Fruit fly (Drosophila melanogaster) whole organism, embryonic: ENCODE results near the gene ND-B18.

Experiments
- Atf6 ChIP-seq: fragments of 200-800 bp; sonication (Bioruptor generic); IDR thresholded peaks from 2 replicates; pipeline ENCODE4 v1.3.6; 2022; ENCODE audit warnings: missing biosample characterization, missing genetic modification characterization
- C15 ChIP-seq: fragments of 200-800 bp; sonication (Bioruptor generic); IDR thresholded peaks from 3 replicates; pipeline ENCODE4 v1.3.6; 2022; ENCODE audit warnings: missing biosample characterization, missing genetic modification characterization
- CG10147 ChIP-seq: fragments of 200-800 bp; sonication (Bioruptor generic); optimal IDR thresholded peaks from 2 replicates; lab custom pipeline; 2019; ENCODE audit warnings: missing biosample characterization, mild to moderate bottlenecking, missing genetic modification characterization, moderate library complexity
- CG11696 ChIP-seq: fragments of 200-800 bp; sonication (Bioruptor generic); IDR thresholded peaks from 2 replicates; pipeline ENCODE4 v1.3.6; 2022; ENCODE audit warnings: missing biosample characterization, missing genetic modification characterization
- CG14014 ChIP-seq: fragments of 200-800 bp; sonication (Bioruptor generic); IDR thresholded peaks from 2 replicates; pipeline ENCODE4 v1.3.6; 2022; ENCODE audit warnings: missing biosample characterization, missing genetic modification characterization
- CG15696 ChIP-seq: fragments of 200-800 bp; sonication (Bioruptor generic); optimal IDR thresholded peaks from 2 replicates; lab custom pipeline; 2019; ENCODE audit warnings: missing biosample characterization, mild to moderate bottlenecking, missing genetic modification characterization, moderate library complexity
- CG17186 ChIP-seq: fragments of 200-800 bp; sonication (Bioruptor generic); optimal IDR thresholded peaks from 3 replicates; lab custom pipeline; 2017; ENCODE audit warnings: missing biosample characterization, missing genetic modification reagents, missing genetic modification characterization
- CG18619 ChIP-seq: fragments of 200-800 bp; sonication (Bioruptor generic); optimal IDR thresholded peaks from 3 replicates; lab custom pipeline; 2017; ENCODE audit warnings: missing biosample characterization, mild to moderate bottlenecking, missing genetic modification characterization
- CG2202 ChIP-seq: fragments of 200-800 bp; sonication (Bioruptor generic); optimal IDR thresholded peaks from 2 replicates; lab custom pipeline; 2018; ENCODE audit warnings: missing biosample characterization, mild to moderate bottlenecking, missing genetic modification characterization
- CG2875 ChIP-seq: fragments of 200-800 bp; sonication (Bioruptor generic); optimal IDR thresholded peaks from 2 replicates; lab custom pipeline; 2017; ENCODE audit warnings: missing biosample characterization, mild to moderate bottlenecking, missing genetic modification characterization, missing genetic modification reagents
- CG3281 ChIP-seq: fragments of 200-800 bp; sonication (Bioruptor generic); optimal IDR thresholded peaks from 3 replicates; lab custom pipeline; 2017; ENCODE audit warnings: missing biosample characterization, mild to moderate bottlenecking, missing genetic modification characterization
- CG42726 ChIP-seq: fragments of 200-800 bp; sonication (Bioruptor generic); IDR thresholded peaks from 2 replicates; pipeline ENCODE4 v1.3.6; 2022; ENCODE audit warnings: missing biosample characterization, missing genetic modification characterization; ENCODE audit not compliant: partially characterized antibody
- CG4360 ChIP-seq: fragments of 200-800 bp; sonication (Bioruptor generic); IDR thresholded peaks from 2 replicates; pipeline ENCODE4 v1.3.6; 2022; ENCODE audit warnings: missing biosample characterization, missing genetic modification characterization
- CG4424 ChIP-seq: fragments of 200-800 bp; sonication (Bioruptor generic); optimal IDR thresholded peaks from 3 replicates; lab custom pipeline; 2016; ENCODE audit warnings: missing biosample characterization, missing genetic modification characterization
- CG6683 ChIP-seq: fragments of 200-800 bp; sonication (Bioruptor generic); optimal IDR thresholded peaks from 2 replicates; lab custom pipeline; 2017; ENCODE audit warnings: missing biosample characterization, mild to moderate bottlenecking, missing genetic modification characterization, missing genetic modification reagents
- CG7987 ChIP-seq: fragments of 200-800 bp; sonication (Bioruptor generic); optimal IDR thresholded peaks from 2 replicates; lab custom pipeline; 2018; ENCODE audit warnings: missing biosample characterization, mild to moderate bottlenecking, missing genetic modification characterization, moderate library complexity
- CG8089 ChIP-seq: fragments of 200-800 bp; sonication (Bioruptor generic); optimal IDR thresholded peaks from 3 replicates; lab custom pipeline; 2016; ENCODE audit warnings: missing biosample characterization, missing genetic modification characterization
- CG9215 ChIP-seq: fragments of 200-800 bp; sonication (Bioruptor generic); IDR thresholded peaks from 2 replicates; pipeline ENCODE4 v1.3.6; 2022; ENCODE audit warnings: missing biosample characterization, missing genetic modification characterization
- CTCF ChIP-seq: fragments of 200-800 bp; sonication (Bioruptor generic); optimal IDR thresholded peaks from 2 replicates; lab custom pipeline; 2017; ENCODE audit warnings: missing biosample characterization, mild to moderate bottlenecking, missing genetic modification characterization, moderate library complexity
- Dad ChIP-seq: fragments of 200-800 bp; sonication (Bioruptor generic); optimal IDR thresholded peaks from 3 replicates; lab custom pipeline; 2016; ENCODE audit warnings: missing biosample characterization, missing genetic modification characterization
- Dbx ChIP-seq: fragments of 200-800 bp; sonication (Bioruptor generic); IDR thresholded peaks from 3 replicates; pipeline ENCODE4 v1.3.6; 2022; ENCODE audit warnings: missing biosample characterization, missing genetic modification characterization
- Fer1 ChIP-seq: fragments of 200-800 bp; sonication (Bioruptor generic); optimal IDR thresholded peaks from 2 replicates; lab custom pipeline; 2017; ENCODE audit warnings: missing biosample characterization, mild to moderate bottlenecking, missing genetic modification characterization
- HLH3B ChIP-seq: fragments of 200-800 bp; sonication (Bioruptor generic); IDR thresholded peaks from 2 replicates; pipeline ENCODE4 v1.3.6; 2022; ENCODE audit warnings: missing biosample characterization, missing genetic modification characterization
- Hand ChIP-seq: fragments of 200-800 bp; sonication (Bioruptor generic); optimal IDR thresholded peaks from 2 replicates; lab custom pipeline; 2017; ENCODE audit warnings: mild to moderate bottlenecking, missing biosample characterization, missing genetic modification reagents, missing genetic modification characterization
- HmgD ChIP-seq: fragments of 200-800 bp; sonication (Bioruptor generic); optimal IDR thresholded peaks from 3 replicates; lab custom pipeline; 2016; ENCODE audit warnings: missing biosample characterization, missing genetic modification characterization
- HmgZ ChIP-seq: fragments of 200-800 bp; sonication (Bioruptor generic); optimal IDR thresholded peaks from 2 replicates; lab custom pipeline; 2018; ENCODE audit warnings: missing biosample characterization, mild to moderate bottlenecking, missing genetic modification characterization
- Hmr ChIP-seq: fragments of 200-800 bp; sonication (Bioruptor generic); optimal IDR thresholded peaks from 3 replicates; lab custom pipeline; 2017; ENCODE audit warnings: mild to moderate bottlenecking, missing biosample characterization, missing genetic modification reagents, missing genetic modification characterization
- Kr ChIP-seq: fragments of 200-800 bp; sonication (Bioruptor generic); optimal IDR thresholded peaks from 2 replicates; lab custom pipeline; 2017; ENCODE audit warnings: missing biosample characterization, mild to moderate bottlenecking, missing genetic modification characterization
- Meics ChIP-seq: fragments of 200-800 bp; sonication (Bioruptor generic); optimal IDR thresholded peaks from 2 replicates; lab custom pipeline; 2017; ENCODE audit warnings: missing biosample characterization, mild to moderate bottlenecking, missing genetic modification characterization
- NFAT ChIP-seq: fragments of 200-800 bp; sonication (Bioruptor generic); IDR thresholded peaks from 2 replicates; pipeline ENCODE4 v1.3.6; 2022; ENCODE audit warnings: missing biosample characterization, missing genetic modification characterization
- Poxn ChIP-seq: fragments of 200-800 bp; sonication (Bioruptor generic); IDR thresholded peaks from 2 replicates; pipeline ENCODE4 v1.3.6; 2022; ENCODE audit warnings: missing biosample characterization, missing genetic modification characterization
- YL-1 ChIP-seq: fragments of 200-800 bp; sonication (Bioruptor generic); optimal IDR thresholded peaks from 3 replicates; lab custom pipeline; 2017; ENCODE audit warnings: missing biosample characterization, mild to moderate bottlenecking, missing genetic modification characterization
- amos ChIP-seq: fragments of 200-800 bp; sonication (Bioruptor generic); IDR thresholded peaks from 2 replicates; pipeline ENCODE4 v1.3.6; 2022; ENCODE audit warnings: missing biosample characterization, missing genetic modification characterization; ENCODE audit not compliant: partially characterized antibody
- az2 ChIP-seq: fragments of 200-800 bp; sonication (Bioruptor generic); optimal IDR thresholded peaks from 3 replicates; lab custom pipeline; 2016; ENCODE audit warnings: missing biosample characterization, missing genetic modification characterization
- br ChIP-seq: fragments of >200 bp; optimal IDR thresholded peaks from 2 replicates; lab custom pipeline; 2017
- cas ChIP-seq: fragments of 200-800 bp; sonication (Bioruptor generic); IDR thresholded peaks from 2 replicates; pipeline ENCODE4 v1.3.6; 2022; ENCODE audit warnings: missing biosample characterization, missing genetic modification characterization
- cg ChIP-seq: fragments of 200-800 bp; sonication (Bioruptor generic); optimal IDR thresholded peaks from 3 replicates; lab custom pipeline; 2019; ENCODE audit warnings: missing biosample characterization, mild to moderate bottlenecking, missing genetic modification characterization, moderate library complexity
- crp ChIP-seq, 2 experiments: fragments of 200-800 bp; sonication (Bioruptor generic); optimal IDR thresholded peaks; 2 replicates in 1 of 2; 3 replicates in 1 of 2; lab custom pipeline; 2017; ENCODE audit warnings: missing biosample characterization in 2 of 2, missing genetic modification characterization in 2 of 2, mild to moderate bottlenecking in 1 of 2, moderate library complexity in 1 of 2
- cwo ChIP-seq: fragments of 200-800 bp; sonication (Bioruptor generic); optimal IDR thresholded peaks from 3 replicates; lab custom pipeline; 2017; ENCODE audit warnings: missing biosample characterization, missing genetic modification characterization, mild to moderate bottlenecking, moderate library complexity, missing genetic modification reagents
- dmrt11E ChIP-seq: fragments of 200-800 bp; sonication (Bioruptor generic); optimal IDR thresholded peaks from 3 replicates; lab custom pipeline; 2018; ENCODE audit warnings: missing biosample characterization, mild to moderate bottlenecking, missing genetic modification characterization, moderate library complexity
- emc ChIP-seq: fragments of 200-800 bp; sonication (Bioruptor generic); optimal IDR thresholded peaks from 2 replicates; lab custom pipeline; 2016; ENCODE audit warnings: missing biosample characterization, missing genetic modification characterization
- ems ChIP-seq: fragments of 200-800 bp; sonication (Bioruptor generic); optimal IDR thresholded peaks from 3 replicates; lab custom pipeline; 2016; ENCODE audit warnings: missing biosample characterization, missing genetic modification characterization
- gt ChIP-seq: fragments of 200-800 bp; sonication (Bioruptor generic); IDR thresholded peaks from 2 replicates; pipeline ENCODE4 v1.3.6; 2022; ENCODE audit warnings: missing biosample characterization, missing genetic modification characterization
- insv ChIP-seq, 2 experiments: fragments of 200-800 bp; sonication (Bioruptor generic); optimal IDR thresholded peaks; 3 replicates each; lab custom pipeline; 2016 to 2018; ENCODE audit warnings: missing biosample characterization in 2 of 2, missing genetic modification characterization in 2 of 2
- jing ChIP-seq: fragments of 200-800 bp; sonication (Bioruptor generic); optimal IDR thresholded peaks from 2 replicates; lab custom pipeline; 2018; ENCODE audit warnings: missing biosample characterization, mild to moderate bottlenecking, missing genetic modification characterization
- peb ChIP-seq: fragments of 200-800 bp; sonication (Bioruptor generic); IDR thresholded peaks from 2 replicates; pipeline ENCODE4 v1.3.6; 2022; ENCODE audit warnings: missing biosample characterization, missing genetic modification characterization
- sc ChIP-seq, 3 experiments: fragments of >200 bp in 2 of 3; fragments of 200-800 bp in 1 of 3; sonication (Bioruptor generic) in 1 of 3; optimal IDR thresholded peaks; 2 replicates in 2 of 3; 3 replicates in 1 of 3; lab custom pipeline; 2017; ENCODE audit warnings: mild to moderate bottlenecking in 1 of 3, missing biosample characterization in 1 of 3, missing genetic modification characterization in 1 of 3, missing genetic modification reagents in 1 of 3
- schlank ChIP-seq: fragments of 200-800 bp; sonication (Bioruptor generic); optimal IDR thresholded peaks from 2 replicates; lab custom pipeline; 2018; ENCODE audit warnings: missing biosample characterization, mild to moderate bottlenecking, missing genetic modification characterization
- sim ChIP-seq: fragments of 200-800 bp; sonication (Bioruptor generic); IDR thresholded peaks from 2 replicates; pipeline ENCODE4 v1.3.6; 2022; ENCODE audit warnings: missing biosample characterization, missing genetic modification characterization
- stwl ChIP-seq: fragments of 200-800 bp; sonication (Bioruptor generic); optimal IDR thresholded peaks from 3 replicates; lab custom pipeline; 2018; ENCODE audit warnings: missing biosample characterization, mild to moderate bottlenecking, missing genetic modification characterization, moderate library complexity
- yki ChIP-seq: fragments of >200 bp; optimal IDR thresholded peaks from 3 replicates; lab custom pipeline; 2018

The ND-B18 gene

dm6 chrX:15022219-15022618 is 41.3 kb upstream of the ND-B18 start (continued):
- peak; percentile 20 for TF ChIP-seq YL-1 (GFP tag; lab: Kevin White, UChicago)
- TF ChIP-seq jing (GFP tag; lab: Kevin White, UChicago): peak; percentile 68
- TF ChIP-seq HLH3B (GFP tag; lab: Robert Waterston, UW): peak; percentile 86
- TF ChIP-seq Hand (GFP tag; lab: Kevin White, UChicago): peak; percentile 47
- TF ChIP-seq az2 (GFP tag; lab: Kevin White, UChicago): peak; percentile 90
- TF ChIP-seq schlank: peak; percentile 71
- peak; percentile 80 for TF ChIP-seq CG14014 (GFP tag; lab: Robert Waterston, UW)
- no peak for TF ChIP-seq yki (lab: Kevin White, UChicago)
- peak; percentile 71 for TF ChIP-seq CG10147
- TF ChIP-seq CG7987: peak; percentile 53
- no peak for TF ChIP-seq cas (GFP tag; lab: Robert Waterston, UW)
- TF ChIP-seq Meics (GFP tag; lab: Kevin White, UChicago): peak; percentile 83
- peak; percentile 87 for TF ChIP-seq ems (GFP tag; lab: Kevin White, UChicago)
- TF ChIP-seq CG15696 (tag; lab: Kevin White, UChicago): peak; percentile 72
- TF ChIP-seq Dbx (GFP tag; lab: Robert Waterston, UW): peak; percentile 84
- TF ChIP-seq crp (GFP tag; optimal IDR thresholded peaks at IDR 0.05; lab: Kevin White, UChicago): peak in 1 of 2 experiments; percentile 36
- TF ChIP-seq CG9215 (GFP tag; lab: Robert Waterston, UW): peak; percentile 56
- peak; percentile 90 for TF ChIP-seq Atf6 (GFP tag; lab: Robert Waterston, UW)
- peak; percentile 80 for TF ChIP-seq cwo (GFP tag; lab: Kevin White, UChicago)
- 0 out of 2 replicates have a peak, but pooled peaks have one; percentile 21 for TF ChIP-seq Poxn
- TF ChIP-seq stwl (tag; lab: Kevin White, UChicago): no peak
- no peak for TF ChIP-seq CG42726 (GFP tag; lab: Robert Waterston, UW)
- TF ChIP-seq amos (GFP tag; lab: Robert Waterston, UW): no peak
- peak; percentile 38; the same call in 1 of the 3 replicates for TF ChIP-seq C15
- no peak for TF ChIP-seq sc (optimal IDR thresholded peaks at IDR 0.05; lab: Kevin White, UChicago)
- TF ChIP-seq sc (GFP tag; optimal IDR thresholded peaks at IDR 0.05; lab: Kevin White, UChicago): peak; percentile 73
- peak; percentile 63 for TF ChIP-seq gt (GFP tag; lab: Robert Waterston, UW)
- TF ChIP-seq CG2202: peak; percentile 62
- TF ChIP-seq Kr (GFP tag; lab: Kevin White, UChicago): peak; percentile 15
- peak; percentile 83 for TF ChIP-seq CG3281
- TF ChIP-seq CG6683 (GFP tag; lab: Kevin White, UChicago): peak; percentile 72
- TF ChIP-seq Fer1 (GFP tag; lab: Kevin White, UChicago): peak; percentile 84
- peak; percentile 76 for TF ChIP-seq emc
- peak; percentile 79 for TF ChIP-seq dmrt11E (tag; lab: Kevin White, UChicago)
- peak; percentile 88 for TF ChIP-seq Dad (GFP tag; lab: Kevin White, UChicago)
- TF ChIP-seq CTCF: peak; percentile 49
- TF ChIP-seq CG17186: peak; percentile 45
- TF ChIP-seq CG4424: peak; percentile 85
- TF ChIP-seq HmgZ (tag; lab: Kevin White, UChicago): peak; percentile 74
- TF ChIP-seq HmgD (GFP tag; lab: Kevin White, UChicago): peak; percentile 61
- TF ChIP-seq insv (GFP tag; optimal IDR thresholded peaks at IDR 0.05; lab: Kevin White, UChicago): peak in 1 of 2 experiments; percentile 21
- TF ChIP-seq CG4360 (GFP tag; lab: Robert Waterston, UW): peak; percentile 55; the same call in 1 of the 2 replicates
- TF ChIP-seq cg (GFP tag; lab: Kevin White, UChicago): no peak
- TF ChIP-seq sim (GFP tag; lab: Robert Waterston, UW): peak; percentile 76
- TF ChIP-seq peb: peak; percentile 67
- TF ChIP-seq CG11696: peak; percentile 93
- TF ChIP-seq NFAT (GFP tag; lab: Robert Waterston, UW): 0 out of 2 replicates have a peak, but pooled peaks have one; percentile 9
- peak; percentile 77 for TF ChIP-seq CG8089 (GFP tag; lab: Kevin White, UChicago)
- no peak for TF ChIP-seq br (lab: Kevin White, UChicago)
- peak; percentile 81 for TF ChIP-seq CG18619 (GFP tag; lab: Kevin White, UChicago)
- TF ChIP-seq CG2875 (GFP tag; lab: Kevin White, UChicago): peak; percentile 80
- TF ChIP-seq Hmr (GFP tag; lab: Kevin White, UChicago): peak; percentile 85
